Fruit fly (Drosophila melanogaster) S2 (cell line): ENCODE measurements around the gene 5-HT2B.

Experiments used
- CG8478 ChIP-seq: fragments of >200 bp; optimal IDR thresholded peaks from 2 replicates; lab custom pipeline; 2018
- CTCF ChIP-seq, 2 experiments: fragments of >200 bp; optimal IDR thresholded peaks; 2 replicates each; lab custom pipeline; 2018

- TF ChIP-seq CG8478 (lab: Kevin White, UChicago) (no peak), CTCF (optimal IDR thresholded peaks at IDR 0.05; lab: Kevin White, UChicago) (no peak)
Observed at dm6 chr3R:8545915-8546314, 32.1 kb upstream of the 5-HT2B start.
